Worm (Caenorhabditis elegans) whole organism, mixed stage, embryonic: ENCODE measurements around the gene C04A11.5.

ENCODE experiments used
- M03D4.4 ChIP-seq: sonication (generic microtip); optimal IDR thresholded peaks from 2 replicates; lab custom pipeline; 2017; ENCODE audit warnings: mild to moderate bottlenecking, missing genetic modification characterization, missing compliant biosample characterization
- bed-3 ChIP-seq: fragments of 200-800 bp; sonication (Bioruptor generic); optimal IDR thresholded peaks from 3 replicates; lab custom pipeline; 2018; ENCODE audit warnings: mild to moderate bottlenecking, missing genetic modification characterization, moderate library complexity, missing compliant biosample characterization
- blmp-1 ChIP-seq: fragments of 150-350 bp; optimal IDR thresholded peaks from 2 replicates; lab custom pipeline; 2014; ENCODE audit warnings: missing biosample characterization, missing genetic modification characterization
- ceh-39 ChIP-seq: fragments of 150-350 bp; optimal IDR thresholded peaks from 2 replicates; lab custom pipeline; 2014; ENCODE audit warnings: missing biosample characterization, missing genetic modification characterization
- ceh-43 ChIP-seq: fragments of 200-800 bp; sonication (Bioruptor generic); optimal IDR thresholded peaks from 2 replicates; lab custom pipeline; 2018; ENCODE audit warnings: mild to moderate bottlenecking, missing genetic modification characterization, moderate library complexity, missing compliant biosample characterization
- ceh-83 ChIP-seq: fragments of 200-800 bp; sonication (Bioruptor generic); optimal IDR thresholded peaks from 2 replicates; lab custom pipeline; 2018; ENCODE audit warnings: mild to moderate bottlenecking, missing genetic modification characterization, missing compliant biosample characterization
- ces-1 ChIP-seq: fragments of 150-350 bp; optimal IDR thresholded peaks from 2 replicates; lab custom pipeline; 2014; ENCODE audit warnings: missing biosample characterization, missing genetic modification reagents, missing genetic modification characterization
- cnd-1 ChIP-seq: fragments of 200-800 bp; sonication (Bioruptor generic); optimal IDR thresholded peaks from 2 replicates; lab custom pipeline; 2018; ENCODE audit warnings: mild to moderate bottlenecking, missing genetic modification characterization, missing compliant biosample characterization
- drap-1 ChIP-seq: fragments of 200-800 bp; sonication (Bioruptor generic); optimal IDR thresholded peaks from 3 replicates; lab custom pipeline; 2018; ENCODE audit warnings: mild to moderate bottlenecking, missing genetic modification characterization, missing compliant biosample characterization
- elt-1 ChIP-seq: sonication (generic microtip); optimal IDR thresholded peaks from 2 replicates; lab custom pipeline; 2017; ENCODE audit warnings: missing genetic modification characterization, mild to moderate bottlenecking, missing compliant biosample characterization, antibody characterized with exemption, moderate library complexity, borderline replicate concordance; ENCODE audit not compliant: insufficient read depth
- elt-3 ChIP-seq: fragments of 150-350 bp; optimal IDR thresholded peaks from 2 replicates; lab custom pipeline; 2014; ENCODE audit warnings: missing biosample characterization, missing genetic modification characterization
- flh-1 ChIP-seq: fragments of 200-800 bp; sonication (Bioruptor generic); optimal IDR thresholded peaks from 2 replicates; lab custom pipeline; 2018; ENCODE audit warnings: mild to moderate bottlenecking, missing genetic modification characterization, moderate library complexity, missing compliant biosample characterization
- ham-2 ChIP-seq: fragments of 200-800 bp; sonication (Bioruptor generic); optimal IDR thresholded peaks from 2 replicates; lab custom pipeline; 2018; ENCODE audit warnings: mild to moderate bottlenecking, missing genetic modification characterization, missing compliant biosample characterization
- hlh-1 ChIP-seq: fragments of 150-350 bp; optimal IDR thresholded peaks from 2 replicates; lab custom pipeline; 2014; ENCODE audit warnings: missing biosample characterization, missing genetic modification reagents, missing genetic modification characterization
- lin-13 ChIP-seq: fragments of 150-350 bp; optimal IDR thresholded peaks from 2 replicates; lab custom pipeline; 2014; ENCODE audit warnings: missing biosample characterization, missing genetic modification characterization
- lin-32 ChIP-seq: fragments of 200-800 bp; sonication (Bioruptor generic); optimal IDR thresholded peaks from 2 replicates; lab custom pipeline; 2018; ENCODE audit warnings: mild to moderate bottlenecking, missing genetic modification characterization, missing compliant biosample characterization
- lsy-2 ChIP-seq: fragments of 150-350 bp; optimal IDR thresholded peaks from 2 replicates; lab custom pipeline; 2014; ENCODE audit warnings: missing biosample characterization, missing genetic modification characterization
- mab-5 ChIP-seq: fragments of 150-350 bp; optimal IDR thresholded peaks from 2 replicates; lab custom pipeline; 2014; ENCODE audit warnings: missing biosample characterization, missing genetic modification characterization
- mep-1 ChIP-seq: fragments of 150-350 bp; optimal IDR thresholded peaks from 2 replicates; lab custom pipeline; 2017; ENCODE audit warnings: missing biosample characterization, missing genetic modification reagents, missing genetic modification characterization, inconsistent platforms
- mls-2 ChIP-seq: sonication (generic microtip); optimal IDR thresholded peaks from 2 replicates; lab custom pipeline; 2016; ENCODE audit warnings: mild to moderate bottlenecking, missing genetic modification characterization, moderate library complexity, missing compliant biosample characterization
- nhr-12 ChIP-seq: fragments of 150-350 bp; optimal IDR thresholded peaks from 2 replicates; lab custom pipeline; 2014; ENCODE audit warnings: missing biosample characterization, missing genetic modification characterization
- nhr-2 ChIP-seq: fragments of 150-350 bp; optimal IDR thresholded peaks from 2 replicates; lab custom pipeline; 2014; ENCODE audit warnings: missing biosample characterization, missing genetic modification characterization
- nhr-237 ChIP-seq: fragments of 150-350 bp; optimal IDR thresholded peaks from 2 replicates; lab custom pipeline; 2014; ENCODE audit warnings: missing biosample characterization, missing genetic modification characterization
- nhr-28 ChIP-seq: fragments of 150-350 bp; optimal IDR thresholded peaks from 2 replicates; lab custom pipeline; 2014; ENCODE audit warnings: missing biosample characterization, missing genetic modification characterization
- nhr-76 ChIP-seq: sonication (generic microtip); optimal IDR thresholded peaks from 2 replicates; lab custom pipeline; 2017; ENCODE audit warnings: missing biosample characterization, missing genetic modification characterization
- pha-4 ChIP-seq: fragments of 150-350 bp; optimal IDR thresholded peaks from 2 replicates; lab custom pipeline; 2018; ENCODE audit warnings: missing biosample characterization, missing genetic modification reagents, missing genetic modification characterization
- sem-2 ChIP-seq: fragments of 200-800 bp; sonication (Bioruptor generic); optimal IDR thresholded peaks from 2 replicates; lab custom pipeline; 2018; ENCODE audit warnings: mild to moderate bottlenecking, missing genetic modification characterization, missing compliant biosample characterization
- snpc-4 ChIP-seq: fragments of 150-350 bp; optimal IDR thresholded peaks from 2 replicates; lab custom pipeline; 2014; ENCODE audit warnings: missing biosample characterization, missing genetic modification characterization
- sptf-1 ChIP-seq: sonication (generic microtip); optimal IDR thresholded peaks from 2 replicates; lab custom pipeline; 2017; ENCODE audit warnings: mild to moderate bottlenecking, missing genetic modification characterization, moderate library complexity, missing compliant biosample characterization
- tbx-8 ChIP-seq: fragments of 200-800 bp; sonication (Bioruptor generic); optimal IDR thresholded peaks from 2 replicates; lab custom pipeline; 2018; ENCODE audit warnings: mild to moderate bottlenecking, missing genetic modification characterization, moderate library complexity, missing compliant biosample characterization
- unc-120 ChIP-seq: sonication (generic microtip); optimal IDR thresholded peaks from 2 replicates; lab custom pipeline; 2017; ENCODE audit warnings: missing genetic modification characterization, missing compliant biosample characterization; ENCODE audit not compliant: poor library complexity, severe bottlenecking
- unc-39 ChIP-seq: fragments of 150-350 bp; optimal IDR thresholded peaks from 2 replicates; lab custom pipeline; 2014; ENCODE audit warnings: missing biosample characterization, missing genetic modification characterization
- unc-62 ChIP-seq: fragments of 150-350 bp; optimal IDR thresholded peaks from 2 replicates; lab custom pipeline; 2014; ENCODE audit warnings: missing biosample characterization, missing genetic modification reagents, missing genetic modification characterization
- zip-8 ChIP-seq: fragments of 150-350 bp; optimal IDR thresholded peaks from 2 replicates; lab custom pipeline; 2014; ENCODE audit warnings: missing biosample characterization, missing genetic modification characterization
- ztf-11 ChIP-seq: fragments of 150-350 bp; optimal IDR thresholded peaks from 2 replicates; lab custom pipeline; 2014; ENCODE audit warnings: missing biosample characterization, missing genetic modification characterization

Gene C04A11.5

DNA sequence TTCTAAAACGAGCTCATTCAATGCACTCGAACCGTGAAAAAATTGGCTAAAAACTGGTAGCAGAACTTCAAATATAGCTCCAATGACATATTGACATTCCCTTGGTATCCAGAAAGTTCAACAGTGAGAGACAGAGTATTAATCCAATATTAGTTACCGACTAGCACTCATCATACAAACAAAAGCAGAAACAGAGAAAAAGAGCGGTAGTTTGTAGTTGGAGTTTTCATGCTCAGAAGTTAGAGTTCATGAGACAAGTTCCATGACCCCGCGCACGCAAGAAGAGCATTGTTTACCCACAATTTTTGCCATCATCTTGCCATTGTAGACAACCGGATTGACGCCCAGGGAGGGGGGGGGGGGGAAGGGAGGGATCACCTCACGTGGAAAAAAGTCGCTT lies 10.1 kb upstream of the C04A11.5 start:
- TF ChIP-seq nhr-76: no peak
- no peak for TF ChIP-seq drap-1 (GFP tag; lab: Kevin White, UChicago)
- TF ChIP-seq sptf-1: peak; percentile 10

DNA sequence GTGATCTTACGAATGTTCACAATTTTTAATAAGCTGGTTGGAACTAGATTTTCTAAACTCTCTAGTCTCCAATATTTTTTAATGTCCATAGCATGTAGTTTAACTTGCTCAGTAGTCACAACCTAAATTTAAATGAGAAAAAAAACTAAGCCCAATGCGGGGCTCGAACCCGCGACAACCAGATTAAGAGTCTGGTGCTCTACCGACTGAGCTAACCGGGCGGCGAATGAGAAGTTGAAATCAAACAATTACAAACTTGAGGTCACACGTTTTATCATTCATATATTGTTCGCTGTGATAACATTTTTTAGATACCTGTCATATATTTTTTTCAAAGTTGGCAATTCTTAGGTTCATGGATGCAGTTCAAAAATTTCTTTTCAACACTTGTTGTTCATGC lies 8.6 kb upstream of the C04A11.5 start:
- no peak for TF ChIP-seq drap-1 (GFP tag; lab: Kevin White, UChicago)
- TF ChIP-seq zip-8 (tag; lab: Kevin White, UChicago): no peak
- TF ChIP-seq snpc-4 (tag; lab: Kevin White, UChicago): no peak
- no peak for TF ChIP-seq lin-32 (GFP tag; lab: Kevin White, UChicago)
- no peak for TF ChIP-seq nhr-28 (tag; lab: Kevin White, UChicago)
- no peak for TF ChIP-seq bed-3
- TF ChIP-seq mab-5 (tag; lab: Kevin White, UChicago): no peak
- TF ChIP-seq unc-39 (tag; lab: Kevin White, UChicago): no peak
- no peak for TF ChIP-seq pha-4
- no peak for TF ChIP-seq M03D4.4
- no peak for TF ChIP-seq elt-1 (tag; lab: Kevin White, UChicago)
- TF ChIP-seq ceh-39 (tag; lab: Kevin White, UChicago): no peak
- TF ChIP-seq mls-2 (tag; lab: Kevin White, UChicago): no peak
- no peak for TF ChIP-seq nhr-237 (tag; lab: Kevin White, UChicago)
- TF ChIP-seq lsy-2: no peak
- no peak for TF ChIP-seq lin-13 (tag; lab: Kevin White, UChicago)
- TF ChIP-seq ceh-43 (GFP tag; lab: Kevin White, UChicago): no peak
- no peak for TF ChIP-seq blmp-1 (tag; lab: Kevin White, UChicago)
- TF ChIP-seq unc-62 (GFP tag; lab: Kevin White, UChicago): no peak
- no peak for TF ChIP-seq tbx-8 (GFP tag; lab: Kevin White, UChicago)

DNA sequence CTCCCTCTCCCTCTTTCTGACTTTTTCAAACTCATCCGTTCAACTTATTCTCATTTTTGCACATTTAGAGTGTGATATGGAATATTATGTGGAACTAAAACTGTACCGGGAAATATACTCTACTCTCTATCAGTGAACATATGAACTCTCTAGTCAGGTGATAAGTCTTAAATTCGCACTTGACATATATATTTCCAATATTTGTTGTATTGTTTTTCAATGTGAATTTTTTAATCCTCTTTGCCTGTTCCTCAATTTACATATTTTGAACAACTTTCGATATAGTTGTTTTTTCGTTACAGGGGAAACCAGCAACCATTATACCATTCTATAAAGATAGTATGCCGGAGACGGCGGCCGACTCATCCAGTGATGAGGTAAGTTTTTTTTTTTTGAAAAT lies 4.2 kb upstream of the C04A11.5 start, which contains the start of gene C04A11.1:
C04A11.1 (plus strand) TSS at position 301 of the 400 bp plus-strand sequence.
- TF ChIP-seq blmp-1 (tag; lab: Kevin White, UChicago) (no peak), snpc-4 (tag; lab: Kevin White, UChicago) (no peak), ceh-39 (tag; lab: Kevin White, UChicago) (no peak), cnd-1 (tag; lab: Kevin White, UChicago) (no peak), mab-5 (tag; lab: Kevin White, UChicago) (no peak), sem-2 (no peak), lin-13 (tag; lab: Kevin White, UChicago) (no peak), mls-2 (tag; lab: Kevin White, UChicago) (no peak), mep-1 (tag; lab: Kevin White, UChicago) (no peak), nhr-2 (tag; lab: Kevin White, UChicago) (no peak), ceh-43 (GFP tag; lab: Kevin White, UChicago) (no peak), drap-1 (GFP tag; lab: Kevin White, UChicago) (no peak), elt-1 (tag; lab: Kevin White, UChicago) (no peak), sptf-1 (no peak), M03D4.4 (no peak)

DNA sequence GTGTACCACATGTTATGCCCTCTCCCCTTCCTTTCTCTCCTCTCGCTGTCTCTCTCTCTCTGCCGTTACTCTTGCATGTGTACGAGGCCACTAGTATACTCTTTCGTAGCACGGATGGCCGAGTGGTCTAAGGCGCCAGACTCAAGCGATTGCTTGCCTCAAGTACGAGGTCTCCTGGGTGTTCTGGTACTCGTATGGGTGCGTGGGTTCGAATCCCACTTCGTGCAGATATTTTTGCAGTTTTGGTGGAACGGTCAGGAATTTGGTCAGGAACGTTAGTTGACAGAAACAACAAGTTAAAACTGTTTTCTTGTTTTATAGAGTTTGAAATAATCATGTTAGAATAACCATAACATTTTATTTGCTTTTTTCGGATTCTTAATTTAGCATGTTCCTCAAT lies 1.1 kb downstream of the C04A11.5 start:
- peak; percentile 88 for TF ChIP-seq nhr-28 (tag; lab: Kevin White, UChicago)
- peak; percentile 97 for TF ChIP-seq bed-3
- peak; percentile 97 for TF ChIP-seq ceh-43 (GFP tag; lab: Kevin White, UChicago)
- TF ChIP-seq lin-32 (GFP tag; lab: Kevin White, UChicago): peak; percentile 99
- TF ChIP-seq lsy-2: peak; percentile 34
- TF ChIP-seq unc-39 (tag; lab: Kevin White, UChicago): peak; percentile 97
- peak; percentile 44 for TF ChIP-seq nhr-2 (tag; lab: Kevin White, UChicago)
- peak; percentile 76 for TF ChIP-seq lin-13 (tag; lab: Kevin White, UChicago)
- TF ChIP-seq mls-2 (tag; lab: Kevin White, UChicago): peak; percentile 100
- TF ChIP-seq drap-1 (GFP tag; lab: Kevin White, UChicago): peak; percentile 100
- TF ChIP-seq ham-2 (GFP tag; lab: Kevin White, UChicago): peak; percentile 97
- no peak for TF ChIP-seq snpc-4 (tag; lab: Kevin White, UChicago)
- TF ChIP-seq sem-2: peak; percentile 97
- peak; percentile 99 for TF ChIP-seq unc-120 (tag; lab: Kevin White, UChicago)
- TF ChIP-seq tbx-8 (GFP tag; lab: Kevin White, UChicago): peak; percentile 98
- peak; percentile 75 for TF ChIP-seq elt-3 (tag; lab: Kevin White, UChicago)
- peak; percentile 99 for TF ChIP-seq cnd-1 (tag; lab: Kevin White, UChicago)
- peak; percentile 93 for TF ChIP-seq nhr-12
- peak; percentile 85 for TF ChIP-seq pha-4
- TF ChIP-seq nhr-76: peak; percentile 7
- peak; percentile 78 for TF ChIP-seq hlh-1
- TF ChIP-seq ceh-39 (tag; lab: Kevin White, UChicago): peak; percentile 55
- TF ChIP-seq sptf-1: peak; percentile 99
- peak; percentile 81 for TF ChIP-seq ztf-11 (tag; lab: Kevin White, UChicago)
- TF ChIP-seq elt-1 (tag; lab: Kevin White, UChicago): peak; percentile 37
- TF ChIP-seq mep-1 (tag; lab: Kevin White, UChicago): peak; percentile 88
- TF ChIP-seq blmp-1 (tag; lab: Kevin White, UChicago): peak; percentile 45
- TF ChIP-seq unc-62 (GFP tag; lab: Kevin White, UChicago): peak; percentile 76
- TF ChIP-seq M03D4.4: peak; percentile 98
- peak; percentile 99 for TF ChIP-seq ceh-83 (GFP tag; lab: Kevin White, UChicago)
- TF ChIP-seq nhr-237 (tag; lab: Kevin White, UChicago): peak; percentile 49
- TF ChIP-seq ces-1 (GFP tag; lab: Kevin White, UChicago): peak; percentile 62
- TF ChIP-seq flh-1 (GFP tag; lab: Kevin White, UChicago): peak; percentile 96
- peak; percentile 12 for TF ChIP-seq zip-8 (tag; lab: Kevin White, UChicago)
- TF ChIP-seq mab-5 (tag; lab: Kevin White, UChicago): no peak
